Worm (Caenorhabditis elegans) whole organism, L2 larva: ENCODE data around the gene col-164.

ENCODE experiments used
- skn-1 ChIP-seq: sonication (generic microtip); optimal IDR thresholded peaks from 2 replicates; lab custom pipeline; 2017; ENCODE audit warnings: missing biosample characterization, missing genetic modification characterization
- snpc-4 ChIP-seq: fragments of 150-350 bp; optimal IDR thresholded peaks from 2 replicates; lab custom pipeline; 2014; ENCODE audit warnings: missing biosample characterization, missing genetic modification characterization
- ztf-11 ChIP-seq: sonication (generic microtip); optimal IDR thresholded peaks from 2 replicates; lab custom pipeline; 2017; ENCODE audit warnings: missing biosample characterization, missing genetic modification characterization

ce11 chrX:2140610-2141009 is 47.3 kb downstream of the col-164 start:
- TF ChIP-seq snpc-4 (tag; lab: Kevin White, UChicago) (no peak), skn-1 (tag; lab: Kevin White, UChicago) (no peak), ztf-11 (tag; lab: Kevin White, UChicago) (no peak)
